Worm (Caenorhabditis elegans) whole organism, late embryonic: ENCODE data around the gene sup-12.

Experiments used
- ama-1 ChIP-seq: fragments of 150-350 bp; optimal IDR thresholded peaks from 2 replicates; lab custom pipeline; 2014
- dmd-4 ChIP-seq: sonication (generic microtip); optimal IDR thresholded peaks from 2 replicates; lab custom pipeline; 2016; ENCODE audit warnings: borderline replicate concordance, missing genetic modification characterization, missing compliant biosample characterization
- fax-1 ChIP-seq: sonication (generic microtip); optimal IDR thresholded peaks from 2 replicates; lab custom pipeline; 2016; ENCODE audit warnings: missing genotype, missing genetic modification characterization, missing compliant biosample characterization
- nfya-1 ChIP-seq: sonication (generic microtip); optimal IDR thresholded peaks from 2 replicates; lab custom pipeline; 2017; ENCODE audit warnings: missing genetic modification characterization, mild to moderate bottlenecking, missing compliant biosample characterization, antibody characterized with exemption, moderate library complexity
- nhr-11 ChIP-seq: fragments of 150-350 bp; optimal IDR thresholded peaks from 2 replicates; lab custom pipeline; 2014; ENCODE audit warnings: missing biosample characterization, missing genetic modification characterization
- pha-4 ChIP-seq: fragments of 150-350 bp; optimal IDR thresholded peaks from 2 replicates; lab custom pipeline; 2018; ENCODE audit warnings: missing biosample characterization, missing genetic modification reagents, missing genetic modification characterization
- pqm-1 ChIP-seq: sonication (generic microtip); optimal IDR thresholded peaks from 2 replicates; lab custom pipeline; 2016; ENCODE audit warnings: missing genetic modification characterization, missing compliant biosample characterization
- ztf-16 ChIP-seq: sonication (generic microtip); optimal IDR thresholded peaks from 2 replicates; lab custom pipeline; 2017; ENCODE audit warnings: missing genetic modification characterization, missing compliant biosample characterization

- no peak for TF ChIP-seq pqm-1 (tag; lab: Kevin White, UChicago)
- no peak for TF ChIP-seq nfya-1 (tag; lab: Kevin White, UChicago)
- no peak for TF ChIP-seq dmd-4 (tag; lab: Kevin White, UChicago)
- no peak for TF ChIP-seq ztf-16 (tag; lab: Kevin White, UChicago)
- no peak for TF ChIP-seq fax-1
- no peak for TF ChIP-seq ama-1 (lab: Kevin White, UChicago)
- TF ChIP-seq pha-4 (tag; lab: Kevin White, UChicago) = no peak
- TF ChIP-seq nhr-11 = no peak
Observed at ce11 chrX:3878233-3878632, 26.2 kb upstream of the sup-12 start, which contains the start of gene F47F2.1.
